Worm (Caenorhabditis elegans): ENCODE measurements around the gene cka-2.

DNA sequence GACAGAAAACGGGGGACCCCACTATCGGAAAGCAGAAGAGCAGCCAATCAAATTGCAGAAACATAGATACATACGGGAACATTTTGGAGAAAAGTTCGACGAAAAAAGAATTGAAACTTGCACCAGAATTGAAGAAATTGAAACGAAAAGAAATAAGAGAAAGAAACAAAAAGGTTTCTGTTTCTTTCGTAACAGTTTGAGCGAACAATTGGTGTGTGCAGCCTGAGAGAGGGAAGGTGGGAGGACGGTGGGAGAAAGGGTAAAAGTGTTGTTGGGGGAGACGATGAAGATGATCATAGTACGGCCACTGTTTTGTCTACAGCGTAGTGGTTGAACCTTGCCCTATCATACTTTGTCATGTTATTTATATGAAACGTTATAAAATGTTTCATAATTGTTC is 9.0 kb downstream of the cka-2 start:
- TF ChIP-seq unc-120 (tag; optimal IDR thresholded peaks at IDR 0.05; ENCODE audit: poor library complexity, severe bottlenecking) (no peak), unc-62 (GFP tag; optimal IDR thresholded peaks at IDR 0.05) (no peak), cnd-1 (tag; optimal IDR thresholded peaks at IDR 0.05) (no peak), mep-1 (tag; optimal IDR thresholded peaks at IDR 0.05) (no peak), nhr-12 (tag; optimal IDR thresholded peaks at IDR 0.05) (no peak), nhr-76 (tag; optimal IDR thresholded peaks at IDR 0.05) (no peak), unc-39 (tag; optimal IDR thresholded peaks at IDR 0.05) (no peak), elt-1 (tag; optimal IDR thresholded peaks at IDR 0.05; ENCODE audit: borderline replicate concordance, insufficient read depth) (no peak), nhr-237 (tag; optimal IDR thresholded peaks at IDR 0.05) (no peak), snpc-4 (tag; optimal IDR thresholded peaks at IDR 0.05) (no peak), ztf-11 (tag; optimal IDR thresholded peaks at IDR 0.05) (no peak), sptf-1 (tag; optimal IDR thresholded peaks at IDR 0.05) (no peak)

All from whole organism, mixed stage, embryonic.